Fruit fly (Drosophila melanogaster): ENCODE data around the gene CG6678.

The CG6678 gene

DNA sequence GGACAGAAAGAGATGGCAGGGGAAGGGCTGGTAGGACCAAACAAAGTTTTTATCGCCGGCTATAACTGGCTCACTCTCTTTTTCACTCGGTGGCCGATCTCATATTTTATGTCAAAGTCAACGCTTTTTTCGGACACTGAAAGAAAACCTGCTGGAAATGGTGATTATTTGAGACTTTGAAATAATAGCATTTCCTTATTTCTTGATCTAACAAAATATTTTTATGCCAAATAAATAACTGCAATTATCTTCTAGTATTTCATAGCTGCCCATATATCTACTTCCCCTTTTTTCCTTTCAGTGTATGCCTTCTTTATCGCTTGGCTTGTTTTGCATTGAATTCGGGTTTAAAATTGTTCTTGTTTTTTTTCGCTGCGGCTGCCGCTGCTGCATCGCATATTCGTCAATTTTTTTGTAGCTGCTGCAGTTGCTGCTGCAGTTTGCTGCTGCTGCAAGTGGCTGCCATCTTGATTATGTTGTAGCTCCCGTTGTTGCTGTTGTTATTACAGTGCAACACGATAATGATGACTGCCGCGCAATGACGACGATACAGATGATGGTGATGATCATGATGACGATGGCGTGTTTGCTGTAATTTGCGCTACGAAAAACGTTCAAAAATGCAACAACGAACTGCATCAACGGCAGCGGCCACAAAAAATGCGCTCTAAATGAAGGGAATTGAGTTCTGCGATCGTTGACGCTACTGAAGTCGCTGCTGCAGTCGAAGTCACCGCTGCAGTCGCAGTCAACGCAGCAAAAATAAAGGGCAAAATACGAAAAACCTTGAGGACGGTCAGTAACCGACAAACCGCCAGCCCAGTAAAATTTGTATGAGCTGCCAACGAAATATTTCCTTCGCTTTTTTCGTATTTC, 50.5 kb downstream of the CG6678 start (continued):
- TF ChIP-seq CG2116 (GFP tag; optimal IDR thresholded peaks at IDR 0.05) (no peak), MBD-R2 (GFP tag; IDR thresholded peaks at IDR 0.05) (no peak), CG9215 (GFP tag; IDR thresholded peaks at IDR 0.05) (peak; percentile 14; the same call in 1 of the 2 replicates), dmrt11E (tag; optimal IDR thresholded peaks at IDR 0.05) (peak; percentile 19), bab2 (GFP tag; optimal IDR thresholded peaks at IDR 0.05) (peak; percentile 2), CG6272 (GFP tag; IDR thresholded peaks at IDR 0.05) (no peak), Dad (GFP tag; optimal IDR thresholded peaks at IDR 0.05) (no peak), Pdp1 (GFP tag; optimal IDR thresholded peaks at IDR 0.05) (no peak), prd (optimal IDR thresholded peaks at IDR 0.05) (no peak), prd (GFP tag; IDR thresholded peaks at IDR 0.05) (peak; percentile 54; the same call in 2 of the 3 replicates), CG30403 (GFP tag; optimal IDR thresholded peaks at IDR 0.05) (peak; percentile 1), Sox102F (GFP tag; optimal IDR thresholded peaks at IDR 0.05) (peak; percentile 51), Ravus (GFP tag; IDR thresholded peaks at IDR 0.05) (no peak), Side (GFP tag; optimal IDR thresholded peaks at IDR 0.05) (no peak), ranshi (GFP tag; IDR thresholded peaks at IDR 0.05) (peak; percentile 29; the same call in 1 of the 2 replicates), CG14965 (GFP tag; optimal IDR thresholded peaks at IDR 0.05; ENCODE audit: borderline replicate concordance) (no peak), CG11504 (tag; optimal IDR thresholded peaks at IDR 0.05) (peak; percentile 70), Xrp1 (GFP tag; IDR thresholded peaks at IDR 0.05) (peak; percentile 58; the same call in 1 of the 2 replicates), CG7357 (GFP tag; IDR thresholded peaks at IDR 0.05) (peak; percentile 27; the same call in 1 of the 3 replicates), CG32532 (GFP tag; IDR thresholded peaks at IDR 0.05) (peak; percentile 25; the same call in 1 of the 2 replicates), YL-1 (GFP tag; optimal IDR thresholded peaks at IDR 0.05) (no peak), CG31365 (tag; optimal IDR thresholded peaks at IDR 0.05) (no peak), ems (GFP tag; optimal IDR thresholded peaks at IDR 0.05) (no peak), nmo (GFP tag; optimal IDR thresholded peaks at IDR 0.05) (peak; percentile 61), gem (tag; optimal IDR thresholded peaks at IDR 0.05) (peak; percentile 52), ind (GFP tag; optimal IDR thresholded peaks at IDR 0.05) (peak; percentile 14), CG2889 (GFP tag; IDR thresholded peaks at IDR 0.05) (peak; percentile 16; the same call in 1 of the 3 replicates), CG10959 (GFP tag; IDR thresholded peaks at IDR 0.05) (no peak), vvl (GFP tag; IDR thresholded peaks at IDR 0.05) (peak; percentile 50; the same call in 1 of the 2 replicates), ftz-f1 (GFP tag; optimal IDR thresholded peaks at IDR 0.05) (no peak), CG15601 (tag; optimal IDR thresholded peaks at IDR 0.05) (no peak), CG17359 (tag; optimal IDR thresholded peaks at IDR 0.05) (peak; percentile 19), esg (GFP tag; conservative IDR thresholded peaks at IDR 0.05) (peak; percentile 48), CG4282 (GFP tag; optimal IDR thresholded peaks at IDR 0.05) (no peak), CG17829 (tag; optimal IDR thresholded peaks at IDR 0.05) (no peak), z (GFP tag; IDR thresholded peaks at IDR 0.05) (no peak), PHDP (tag; optimal IDR thresholded peaks at IDR 0.05) (peak; percentile 15), phol (tag; optimal IDR thresholded peaks at IDR 0.05) (peak; percentile 51), B-H1 (GFP tag; IDR thresholded peaks at IDR 0.05) (no peak; the same call in 2 of the 3 replicates), sisA (GFP tag; IDR thresholded peaks at IDR 0.05) (peak; percentile 36; the same call in 1 of the 2 replicates), CG13894 (tag; optimal IDR thresholded peaks at IDR 0.05) (no peak), ro (GFP tag; IDR thresholded peaks at IDR 0.05) (no peak), Rfx (GFP tag; IDR thresholded peaks at IDR 0.05) (peak; percentile 55; the same call in 1 of the 2 replicates), sim (GFP tag; IDR thresholded peaks at IDR 0.05) (0 out of 2 replicates have a peak, but pooled peaks have one; percentile 11), bsh (GFP tag; optimal IDR thresholded peaks at IDR 0.05) (peak in 1 of 2 experiments; percentile 79), HmgZ (tag; optimal IDR thresholded peaks at IDR 0.05) (no peak), NfI (GFP tag; optimal IDR thresholded peaks at IDR 0.05) (peak; percentile 31), unpg (GFP tag; optimal IDR thresholded peaks at IDR 0.05) (peak; percentile 28), CG6254 (GFP tag; optimal IDR thresholded peaks at IDR 0.05) (peak; percentile 11)
